Worm (Caenorhabditis elegans) whole organism, L4/young adult: ENCODE measurements around the gene Y32B12B.2.

ENCODE experiments used
- W03F9.2 ChIP-seq: fragments of 150-350 bp; optimal IDR thresholded peaks from 2 replicates; lab custom pipeline; 2014; ENCODE audit warnings: missing biosample characterization, missing genetic modification characterization
- him-1 ChIP-seq: sonication (generic microtip); optimal IDR thresholded peaks from 2 replicates; lab custom pipeline; 2016; ENCODE audit warnings: missing genotype, missing genetic modification reagents, missing genetic modification characterization, missing compliant biosample characterization

DNA sequence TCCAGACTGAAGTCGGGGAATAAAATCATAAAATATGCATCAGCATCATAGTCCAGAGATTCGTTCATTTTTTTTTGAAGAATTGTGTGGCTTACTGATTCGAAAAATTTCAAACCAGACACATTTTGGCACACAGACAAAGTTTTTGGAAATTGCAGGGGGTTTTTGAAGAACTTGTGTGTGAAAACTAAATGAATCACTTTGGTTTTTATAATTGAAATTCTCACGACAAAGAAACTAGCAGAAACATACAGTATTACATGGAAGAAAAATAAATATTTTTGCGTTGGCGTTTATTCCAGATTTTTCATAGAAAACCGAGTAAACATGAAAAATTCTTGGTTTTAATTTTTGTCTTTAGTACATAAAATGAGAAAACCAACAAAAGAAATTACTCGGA, 16.0 kb upstream of the Y32B12B.2 start, which contains the start of gene srw-34:
- TF ChIP-seq him-1 (tag; lab: Kevin White, UChicago) (no peak), W03F9.2 (tag; lab: Kevin White, UChicago) (no peak)
